Fruit fly (Drosophila melanogaster): ENCODE data around the gene MED7.
A peak's percentile ranks its signal among the peaks of the same experiment; 100 is the strongest.

Gene MED7

dm6 chr3R:10784058-10784499 lies 23.2 kb upstream of the MED7 start, which contains the start of the genes mRpL37 and Rbp1 (continued):
- TF ChIP-seq org-1 (GFP tag; optimal IDR thresholded peaks at IDR 0.05) = no peak
- TF ChIP-seq Eip74EF (GFP tag; optimal IDR thresholded peaks at IDR 0.05) = no peak
- TF ChIP-seq luna (GFP tag; optimal IDR thresholded peaks at IDR 0.05) = no peak
- TF ChIP-seq CG6854 (GFP tag; optimal IDR thresholded peaks at IDR 0.05) = no peak
- peak; percentile 85 for TF ChIP-seq sd (tag; optimal IDR thresholded peaks at IDR 0.05)
- TF ChIP-seq sens (GFP tag) = peak; percentile 92
- peak; percentile 59 for TF ChIP-seq CG10543 (GFP tag; optimal IDR thresholded peaks at IDR 0.05)
- 0 out of 2 replicates have a peak, but pooled peaks have one; percentile 52 for TF ChIP-seq CG31224 (GFP tag; IDR thresholded peaks at IDR 0.05)
- no peak for TF ChIP-seq Nf-YA (GFP tag; IDR thresholded peaks at IDR 0.05)
- TF ChIP-seq Sox102F (GFP tag; optimal IDR thresholded peaks at IDR 0.05) = peak; percentile 73
- peak in 1 of 2 experiments; percentile 68 for TF ChIP-seq bsh (GFP tag; optimal IDR thresholded peaks at IDR 0.05)
- TF ChIP-seq dysf (GFP tag; IDR thresholded peaks at IDR 0.05) = peak; percentile 88
- TF ChIP-seq E2f1 (GFP tag; IDR thresholded peaks at IDR 0.05) = peak; percentile 68; the same call in 1 of the 2 replicates
- no peak for TF ChIP-seq Trl (optimal IDR thresholded peaks at IDR 0.05)
- peak; percentile 69 for TF ChIP-seq Trl (GFP tag; optimal IDR thresholded peaks at IDR 0.05)
- peak; percentile 78 for TF ChIP-seq amos (GFP tag; IDR thresholded peaks at IDR 0.05; ENCODE audit: partially characterized antibody)
- TF ChIP-seq YL-1 (GFP tag; optimal IDR thresholded peaks at IDR 0.05) = peak; percentile 76
- TF ChIP-seq usp (GFP tag; optimal IDR thresholded peaks at IDR 0.05) = no peak
- TF ChIP-seq Fer2 (tag; optimal IDR thresholded peaks at IDR 0.05) = peak; percentile 45
- peak; percentile 76 for TF ChIP-seq mam (GFP tag; optimal IDR thresholded peaks at IDR 0.05)
- TF ChIP-seq Bdp1 (GFP tag; optimal IDR thresholded peaks at IDR 0.05) = peak; percentile 39
- peak; percentile 63 for TF ChIP-seq CG6689 (GFP tag; IDR thresholded peaks at IDR 0.05)
- no peak for TF ChIP-seq CG7987 (GFP tag; optimal IDR thresholded peaks at IDR 0.05)
- TF ChIP-seq Sry-β (GFP tag; optimal IDR thresholded peaks at IDR 0.05) = peak; percentile 72
- TF ChIP-seq CG10462 (GFP tag; optimal IDR thresholded peaks at IDR 0.05) = peak; percentile 15
- peak; percentile 60 for TF ChIP-seq bab2 (GFP tag; optimal IDR thresholded peaks at IDR 0.05)
- TF ChIP-seq cad (GFP tag; optimal IDR thresholded peaks at IDR 0.05) = no peak
- TF ChIP-seq CG4404 (GFP tag; IDR thresholded peaks at IDR 0.05) = peak; percentile 94
- TF ChIP-seq CG10959 (GFP tag; IDR thresholded peaks at IDR 0.05) = no peak
- peak; percentile 30 for TF ChIP-seq corto (GFP tag; optimal IDR thresholded peaks at IDR 0.05)
- peak; percentile 66 for TF ChIP-seq Oli (tag; optimal IDR thresholded peaks at IDR 0.05)
- peak; percentile 47 for TF ChIP-seq esg (GFP tag; conservative IDR thresholded peaks at IDR 0.05)
- TF ChIP-seq jumu (GFP tag; optimal IDR thresholded peaks at IDR 0.05) = peak; percentile 50
- no peak for TF ChIP-seq CG9609 (GFP tag; optimal IDR thresholded peaks at IDR 0.05)
- TF ChIP-seq cg (GFP tag; optimal IDR thresholded peaks at IDR 0.05) = no peak
- peak; percentile 50; the same call in 1 of the 2 replicates for TF ChIP-seq nerfin-2 (GFP tag; IDR thresholded peaks at IDR 0.05; ENCODE audit: partially characterized antibody)
- TF ChIP-seq wor (GFP tag; IDR thresholded peaks at IDR 0.05) = no peak
- peak; percentile 54; the same call in 1 of the 2 replicates for TF ChIP-seq CG7372 (GFP tag; IDR thresholded peaks at IDR 0.05)
- TF ChIP-seq Camta (GFP tag; optimal IDR thresholded peaks at IDR 0.05) = peak; percentile 33
- TF ChIP-seq CG17361 (GFP tag; IDR thresholded peaks at IDR 0.05) = peak; percentile 91
- TF ChIP-seq Hey (tag; optimal IDR thresholded peaks at IDR 0.05) = no peak
- peak; percentile 48 for TF ChIP-seq CG14667 (GFP tag; IDR thresholded peaks at IDR 0.05)
- peak; percentile 97 for TF ChIP-seq Dll (GFP tag; IDR thresholded peaks at IDR 0.05; ENCODE audit: partially characterized antibody)
- TF ChIP-seq Stat92E (GFP tag; optimal IDR thresholded peaks at IDR 0.05) = peak in 1 of 3 experiments; percentile 30
- no peak for TF ChIP-seq otp (GFP tag; IDR thresholded peaks at IDR 0.05)
- TF ChIP-seq CG32767 (GFP tag; IDR thresholded peaks at IDR 0.05) = 0 out of 2 replicates have a peak, but pooled peaks have one; percentile 27
- peak; percentile 80 for TF ChIP-seq Rfx (GFP tag; IDR thresholded peaks at IDR 0.05)
- TF ChIP-seq CG12744 (GFP tag; optimal IDR thresholded peaks at IDR 0.05) = no peak
- no peak for TF ChIP-seq CG13894 (tag; optimal IDR thresholded peaks at IDR 0.05)
- peak; percentile 48 for TF ChIP-seq Atf-2 (GFP tag; optimal IDR thresholded peaks at IDR 0.05)
- TF ChIP-seq ap (GFP tag; IDR thresholded peaks at IDR 0.05) = no peak

Measured in whole organism, embryonic.